Worm (Caenorhabditis elegans) whole organism, late embryonic: ENCODE data around the gene dop-4.

ENCODE experiments used
- ama-1 ChIP-seq: fragments of 150-350 bp; optimal IDR thresholded peaks from 2 replicates; lab custom pipeline; 2014
- ets-4 ChIP-seq: sonication (generic microtip); optimal IDR thresholded peaks from 2 replicates; lab custom pipeline; 2016; ENCODE audit warnings: missing genetic modification characterization, missing compliant biosample characterization
- nhr-11 ChIP-seq: fragments of 150-350 bp; optimal IDR thresholded peaks from 2 replicates; lab custom pipeline; 2014; ENCODE audit warnings: missing biosample characterization, missing genetic modification characterization
- unc-42 ChIP-seq: sonication (generic microtip); optimal IDR thresholded peaks from 2 replicates; lab custom pipeline; 2016; ENCODE audit warnings: missing genotype, missing genetic modification characterization, missing compliant biosample characterization

- no peak for TF ChIP-seq nhr-11 (tag; lab: Kevin White, UChicago)
- no peak for TF ChIP-seq ets-4 (tag; lab: Kevin White, UChicago)
- no peak for TF ChIP-seq unc-42
- no peak for TF ChIP-seq ama-1 (lab: Kevin White, UChicago)
Measured at ce11 chrX:1309446-1309845, 14.4 kb downstream of the dop-4 start.
